Worm (Caenorhabditis elegans) whole organism, late embryonic: ENCODE measurements around the gene ZC204.14.

Source experiments
- nhr-11 ChIP-seq: fragments of 150-350 bp; optimal IDR thresholded peaks from 2 replicates; lab custom pipeline; 2014; ENCODE audit warnings: missing biosample characterization, missing genetic modification characterization
- pag-3 ChIP-seq: sonication (generic microtip); optimal IDR thresholded peaks from 2 replicates; lab custom pipeline; 2016; ENCODE audit warnings: missing compliant biosample characterization, missing genetic modification characterization, borderline replicate concordance
- pha-2 ChIP-seq: sonication (generic microtip); optimal IDR thresholded peaks from 2 replicates; lab custom pipeline; 2017; ENCODE audit warnings: mild to moderate bottlenecking, missing genetic modification characterization, missing compliant biosample characterization
- rnt-1 ChIP-seq: sonication (generic microtip); optimal IDR thresholded peaks from 2 replicates; lab custom pipeline; 2016; ENCODE audit warnings: missing genetic modification characterization, missing compliant biosample characterization

DNA sequence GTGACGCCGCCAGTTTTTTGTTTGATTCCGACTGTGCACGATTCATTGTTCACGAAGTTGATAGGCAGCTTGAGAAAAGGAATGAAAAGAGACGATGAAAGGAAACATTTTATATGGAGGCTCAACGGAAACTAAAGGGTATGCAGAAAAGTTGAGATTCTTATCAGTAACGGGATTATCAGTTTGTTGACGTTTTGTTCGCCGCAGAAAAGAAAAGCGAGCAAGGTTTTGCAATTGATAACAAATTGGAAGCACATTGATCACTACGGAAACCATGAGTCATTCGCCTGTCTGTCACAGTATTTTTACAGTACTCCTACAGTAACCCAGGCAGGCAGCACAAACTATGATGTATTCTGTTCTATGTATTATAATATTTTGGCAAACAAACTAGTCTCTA, 26.8 kb downstream of the ZC204.14 start:
- TF ChIP-seq pha-2 (no peak), pag-3 (tag; lab: Kevin White, UChicago) (no peak), rnt-1 (tag; lab: Kevin White, UChicago) (no peak), nhr-11 (tag; lab: Kevin White, UChicago) (no peak)
